Fruit fly (Drosophila melanogaster) whole organism, embryonic: Measurements from ENCODE around the gene I-2.

Experiments
- Bgb ChIP-seq: fragments of 200-800 bp; sonication (Bioruptor generic); IDR thresholded peaks from 2 replicates; pipeline ENCODE4 v1.3.6; 2022; ENCODE audit warnings: missing biosample characterization, missing genetic modification characterization; ENCODE audit not compliant: partially characterized antibody
- Bteb2 ChIP-seq: fragments of 200-800 bp; sonication (Bioruptor generic); optimal IDR thresholded peaks from 2 replicates; lab custom pipeline; 2016; ENCODE audit warnings: missing biosample characterization, missing genetic modification characterization
- CG11696 ChIP-seq: fragments of 200-800 bp; sonication (Bioruptor generic); IDR thresholded peaks from 2 replicates; pipeline ENCODE4 v1.3.6; 2022; ENCODE audit warnings: missing biosample characterization, missing genetic modification characterization
- CG13287 ChIP-seq: fragments of 200-800 bp; sonication (Bioruptor generic); IDR thresholded peaks from 2 replicates; pipeline ENCODE4 v1.3.6; 2022; ENCODE audit warnings: missing biosample characterization, missing genetic modification characterization; ENCODE audit not compliant: partially characterized antibody
- CG13624 ChIP-seq: fragments of 200-800 bp; sonication (Bioruptor generic); optimal IDR thresholded peaks from 2 replicates; lab custom pipeline; 2016; ENCODE audit warnings: missing biosample characterization, missing genetic modification characterization
- CG14441 ChIP-seq: fragments of 200-800 bp; sonication (Bioruptor generic); IDR thresholded peaks from 2 replicates; pipeline ENCODE4 v1.3.6; 2022; ENCODE audit warnings: missing biosample characterization, missing genetic modification characterization
- CG14710 ChIP-seq: fragments of 200-800 bp; sonication (Bioruptor generic); optimal IDR thresholded peaks from 3 replicates; lab custom pipeline; 2019; ENCODE audit warnings: missing biosample characterization, mild to moderate bottlenecking, missing genetic modification characterization, moderate library complexity
- CG14860 ChIP-seq: fragments of 200-800 bp; sonication (Bioruptor generic); IDR thresholded peaks from 3 replicates; pipeline ENCODE4 v1.3.6; 2022; ENCODE audit warnings: missing biosample characterization, missing genetic modification characterization; ENCODE audit not compliant: partially characterized antibody
- CG15479 ChIP-seq: fragments of 200-800 bp; sonication (Bioruptor generic); optimal IDR thresholded peaks from 3 replicates; lab custom pipeline; 2019; ENCODE audit warnings: missing biosample characterization, mild to moderate bottlenecking, missing genetic modification characterization, moderate library complexity
- CG15601 ChIP-seq: fragments of 200-800 bp; sonication (Bioruptor generic); optimal IDR thresholded peaks from 3 replicates; lab custom pipeline; 2019; ENCODE audit warnings: missing biosample characterization, mild to moderate bottlenecking, missing genetic modification characterization, moderate library complexity
- CG16815 ChIP-seq: fragments of 200-800 bp; sonication (Bioruptor generic); optimal IDR thresholded peaks from 3 replicates; lab custom pipeline; 2017; ENCODE audit warnings: missing biosample characterization, mild to moderate bottlenecking, missing genetic modification characterization
- CG17186 ChIP-seq: fragments of 200-800 bp; sonication (Bioruptor generic); optimal IDR thresholded peaks from 3 replicates; lab custom pipeline; 2017; ENCODE audit warnings: missing biosample characterization, missing genetic modification reagents, missing genetic modification characterization
- CG18262 ChIP-seq: fragments of 200-800 bp; optimal IDR thresholded peaks from 3 replicates; lab custom pipeline; 2019; ENCODE audit warnings: missing biosample characterization, mild to moderate bottlenecking, missing genetic modification characterization, moderate library complexity
- CG1832 ChIP-seq: fragments of 200-800 bp; sonication (Bioruptor generic); optimal IDR thresholded peaks from 2 replicates; lab custom pipeline; 2017; ENCODE audit warnings: missing biosample characterization, mild to moderate bottlenecking, missing genetic modification characterization, inconsistent platforms
- CG31365 ChIP-seq: fragments of 200-800 bp; sonication (Bioruptor generic); optimal IDR thresholded peaks from 2 replicates; lab custom pipeline; 2018; ENCODE audit warnings: missing biosample characterization, mild to moderate bottlenecking, missing genetic modification characterization
- CG3407 ChIP-seq: fragments of 200-800 bp; sonication (Bioruptor generic); optimal IDR thresholded peaks from 2 replicates; lab custom pipeline; 2018; ENCODE audit warnings: missing biosample characterization, mild to moderate bottlenecking, missing genetic modification characterization
- CG3847 ChIP-seq: fragments of 200-800 bp; sonication (Bioruptor generic); IDR thresholded peaks from 2 replicates; pipeline ENCODE4 v1.3.6; 2022; ENCODE audit warnings: missing biosample characterization, missing genetic modification characterization
- CG42726 ChIP-seq: fragments of 200-800 bp; sonication (Bioruptor generic); IDR thresholded peaks from 2 replicates; pipeline ENCODE4 v1.3.6; 2022; ENCODE audit warnings: missing biosample characterization, missing genetic modification characterization; ENCODE audit not compliant: partially characterized antibody
- CG6254 ChIP-seq: fragments of 200-800 bp; sonication (Bioruptor generic); optimal IDR thresholded peaks from 3 replicates; lab custom pipeline; 2017; ENCODE audit warnings: mild to moderate bottlenecking, missing biosample characterization, missing genetic modification reagents, missing genetic modification characterization
- CG7357 ChIP-seq: fragments of 200-800 bp; sonication (Bioruptor generic); IDR thresholded peaks from 3 replicates; pipeline ENCODE4 v1.3.6; 2022; ENCODE audit warnings: missing biosample characterization, missing genetic modification characterization
- CG7786 ChIP-seq: fragments of 200-800 bp; sonication (Bioruptor generic); optimal IDR thresholded peaks from 2 replicates; lab custom pipeline; 2016; ENCODE audit warnings: missing biosample characterization, missing genetic modification characterization
- CG9797 ChIP-seq: fragments of 200-800 bp; sonication (Bioruptor generic); optimal IDR thresholded peaks from 3 replicates; lab custom pipeline; 2018; ENCODE audit warnings: missing biosample characterization, mild to moderate bottlenecking, missing genetic modification characterization
- CG9876 ChIP-seq: fragments of 200-800 bp; sonication (Bioruptor generic); optimal IDR thresholded peaks from 2 replicates; lab custom pipeline; 2016; ENCODE audit warnings: missing biosample characterization, missing genetic modification characterization
- Doc2 ChIP-seq: fragments of 200-800 bp; sonication (Bioruptor generic); IDR thresholded peaks from 2 replicates; pipeline ENCODE4 v1.3.6; 2022; ENCODE audit warnings: missing biosample characterization, missing genetic modification characterization
- Hand ChIP-seq: fragments of 200-800 bp; sonication (Bioruptor generic); optimal IDR thresholded peaks from 2 replicates; lab custom pipeline; 2017; ENCODE audit warnings: mild to moderate bottlenecking, missing biosample characterization, missing genetic modification reagents, missing genetic modification characterization
- Hr3 ChIP-seq: fragments of 200-800 bp; sonication (Bioruptor generic); optimal IDR thresholded peaks from 3 replicates; lab custom pipeline; 2016; ENCODE audit warnings: missing biosample characterization, missing genetic modification characterization
- Kr ChIP-seq: fragments of 200-800 bp; sonication (Bioruptor generic); optimal IDR thresholded peaks from 2 replicates; lab custom pipeline; 2017; ENCODE audit warnings: missing biosample characterization, mild to moderate bottlenecking, missing genetic modification characterization
- Max ChIP-seq: fragments of 200-800 bp; sonication (Bioruptor generic); optimal IDR thresholded peaks from 2 replicates; lab custom pipeline; 2016; ENCODE audit warnings: missing biosample characterization, mild to moderate bottlenecking, missing genetic modification characterization
- Med ChIP-seq: fragments of 200-800 bp; sonication (Bioruptor generic); peaks from one replicate; lab custom pipeline; 2016; ENCODE audit warnings: missing biosample characterization, missing genetic modification characterization, mild to moderate bottlenecking, inconsistent platforms, moderate library complexity
- NC2α ChIP-seq: fragments of 200-800 bp; sonication (Bioruptor generic); optimal IDR thresholded peaks from 2 replicates; lab custom pipeline; 2016; ENCODE audit warnings: missing biosample characterization, missing genetic modification characterization
- Neu2 ChIP-seq: fragments of 200-800 bp; sonication (Bioruptor generic); optimal IDR thresholded peaks from 3 replicates; lab custom pipeline; 2016; ENCODE audit warnings: missing biosample characterization, missing genetic modification characterization, borderline replicate concordance
- Nf-YA ChIP-seq: fragments of 200-800 bp; sonication (Bioruptor generic); IDR thresholded peaks from 2 replicates; pipeline ENCODE4 v1.3.6; 2022; ENCODE audit warnings: missing biosample characterization, missing genetic modification characterization
- Opbp ChIP-seq: fragments of 200-800 bp; sonication (Bioruptor generic); IDR thresholded peaks from 3 replicates; pipeline ENCODE4 v1.3.6; 2022; ENCODE audit warnings: missing biosample characterization, missing genetic modification characterization; ENCODE audit not compliant: partially characterized antibody
- Ravus ChIP-seq: fragments of 200-800 bp; sonication (Bioruptor generic); IDR thresholded peaks from 2 replicates; pipeline ENCODE4 v1.3.6; 2022; ENCODE audit warnings: missing biosample characterization, missing genetic modification characterization
- Taf1 ChIP-seq: fragments of 200-800 bp; sonication (Bioruptor generic); IDR thresholded peaks from 2 replicates; pipeline ENCODE4 v1.3.6; 2022; ENCODE audit warnings: missing biosample characterization, missing genetic modification characterization
- Tbp ChIP-seq: fragments of >200 bp; optimal IDR thresholded peaks from 2 replicates; lab custom pipeline; 2018; ENCODE audit warnings: missing biosample characterization, missing genetic modification characterization
- dysf ChIP-seq: fragments of 200-800 bp; sonication (Bioruptor generic); IDR thresholded peaks from 3 replicates; pipeline ENCODE4 v1.3.6; 2022; ENCODE audit warnings: missing biosample characterization, missing genetic modification characterization
- eve ChIP-seq, 2 experiments: fragments of >200 bp; optimal IDR thresholded peaks; 2 replicates each; lab custom pipeline; 2017; ENCODE audit warnings: missing biosample characterization in 2 of 2, missing genetic modification characterization in 2 of 2
- ewg ChIP-seq: fragments of 200-800 bp; sonication (Bioruptor generic); optimal IDR thresholded peaks from 3 replicates; lab custom pipeline; 2017; ENCODE audit warnings: mild to moderate bottlenecking, missing biosample characterization, missing genetic modification reagents, missing genetic modification characterization
- hb ChIP-seq: fragments of 200-800 bp; sonication (Bioruptor generic); IDR thresholded peaks from 3 replicates; pipeline ENCODE4 v1.3.6; 2022; ENCODE audit warnings: missing biosample characterization, missing genetic modification characterization; ENCODE audit not compliant: partially characterized antibody
- lola ChIP-seq, 3 experiments: fragments of >200 bp in 2 of 3; fragments of 200-800 bp in 1 of 3; sonication (Bioruptor generic) in 1 of 3; optimal IDR thresholded peaks; 2 replicates each; lab custom pipeline; 2017 to 2019; ENCODE audit warnings: missing biosample characterization in 3 of 3, missing genetic modification characterization in 3 of 3, mild to moderate bottlenecking in 1 of 3, moderate library complexity in 1 of 3
- pita ChIP-seq: fragments of 200-800 bp; sonication (Bioruptor generic); optimal IDR thresholded peaks from 2 replicates; lab custom pipeline; 2017; ENCODE audit warnings: missing biosample characterization, mild to moderate bottlenecking, missing genetic modification characterization
- pum ChIP-seq: fragments of 200-800 bp; sonication (Bioruptor generic); optimal IDR thresholded peaks from 2 replicates; lab custom pipeline; 2016; ENCODE audit warnings: missing biosample characterization, missing genetic modification characterization
- pzg ChIP-seq: fragments of 200-800 bp; sonication (Bioruptor generic); optimal IDR thresholded peaks from 3 replicates; lab custom pipeline; 2018; ENCODE audit warnings: missing biosample characterization, mild to moderate bottlenecking, missing genetic modification characterization, moderate library complexity
- tin ChIP-seq: fragments of 200-800 bp; sonication (Bioruptor generic); optimal IDR thresholded peaks from 3 replicates; lab custom pipeline; 2016; ENCODE audit warnings: missing biosample characterization, missing genetic modification characterization
- zen ChIP-seq: fragments of 200-800 bp; sonication (Bioruptor generic); optimal IDR thresholded peaks from 3 replicates; lab custom pipeline; 2018; ENCODE audit warnings: missing biosample characterization, mild to moderate bottlenecking, missing genetic modification characterization, moderate library complexity
- zen2 ChIP-seq: fragments of 200-800 bp; sonication (Bioruptor generic); IDR thresholded peaks from 3 replicates; pipeline ENCODE4 v1.3.6; 2022; ENCODE audit warnings: missing biosample characterization, missing genetic modification characterization; ENCODE audit not compliant: partially characterized antibody

I-2 gene

dm6 chr3L:9864275-9865052 is 27.9 kb upstream of the I-2 start, which contains the start of the genes iPLA2-VIA and Ciz1 (continued):
- TF ChIP-seq Bgb (GFP tag; lab: Robert Waterston, UW) (peak; percentile 78), CG13287 (peak; percentile 82), Nf-YA (GFP tag; lab: Robert Waterston, UW) (no peak), NC2α (no peak), CG1832 (GFP tag; lab: Kevin White, UChicago) (no peak), CG16815 (GFP tag; lab: Kevin White, UChicago) (no peak), Hand (GFP tag; lab: Kevin White, UChicago) (no peak), CG17186 (GFP tag; lab: Kevin White, UChicago) (peak; percentile 28), lola (GFP tag; optimal IDR thresholded peaks at IDR 0.05; lab: Kevin White, UChicago) (peak in 1 of 3 experiments; percentile 12), CG7786 (GFP tag; lab: Kevin White, UChicago) (no peak), Bteb2 (GFP tag; lab: Kevin White, UChicago) (no peak), CG3407 (GFP tag; lab: Kevin White, UChicago) (no peak), CG42726 (GFP tag; lab: Robert Waterston, UW) (0 out of 2 replicates have a peak, but pooled peaks have one; percentile 47), CG3847 (GFP tag; lab: Robert Waterston, UW) (no peak), Opbp (GFP tag; lab: Robert Waterston, UW) (peak; percentile 70; the same call in 2 of the 3 replicates), CG9797 (GFP tag; lab: Kevin White, UChicago) (peak; percentile 82), zen (tag; lab: Kevin White, UChicago) (peak; percentile 48), hb (GFP tag; lab: Robert Waterston, UW) (peak; percentile 71), ewg (GFP tag; lab: Kevin White, UChicago) (no peak), eve (GFP tag; optimal IDR thresholded peaks at IDR 0.05; lab: Kevin White, UChicago) (no peak), CG11696 (GFP tag; lab: Robert Waterston, UW) (no peak), pita (peak; percentile 56), CG15479 (GFP tag; lab: Kevin White, UChicago) (no peak), CG31365 (no peak), CG13624 (GFP tag; lab: Kevin White, UChicago) (no peak), dysf (no peak), CG15601 (tag; lab: Kevin White, UChicago) (no peak), Hr3 (peak; percentile 14), CG18262 (tag; lab: Kevin White, UChicago) (no peak), CG14710 (tag; lab: Kevin White, UChicago) (peak; percentile 90), Med (GFP tag; lab: Kevin White, UChicago) (peak; percentile 81), Ravus (GFP tag; lab: Robert Waterston, UW) (no peak), Doc2 (GFP tag; lab: Robert Waterston, UW) (no peak), Tbp (GFP tag; lab: Kevin White, UChicago) (no peak), CG14860 (GFP tag; lab: Robert Waterston, UW) (peak; percentile 64; the same call in 2 of the 3 replicates), pzg (GFP tag; lab: Kevin White, UChicago) (peak; percentile 79), Kr (GFP tag; lab: Kevin White, UChicago) (no peak), CG6254 (no peak), CG7357 (GFP tag; lab: Robert Waterston, UW) (no peak), CG9876 (GFP tag; lab: Kevin White, UChicago) (no peak), pum (peak; percentile 45), tin (GFP tag; lab: Kevin White, UChicago) (peak; percentile 29), Neu2 (GFP tag; lab: Kevin White, UChicago) (no peak), zen2 (GFP tag; lab: Robert Waterston, UW) (no peak; the same call in 2 of the 3 replicates), Max (GFP tag; lab: Kevin White, UChicago) (peak; percentile 42), CG14441 (GFP tag; lab: Robert Waterston, UW) (0 out of 2 replicates have a peak, but pooled peaks have one; percentile 9), Taf1 (GFP tag; lab: Robert Waterston, UW) (no peak)
